Fruit fly (Drosophila melanogaster) whole organism, embryonic: ENCODE measurements around the gene CG45045.

Experiments
- Atf-2 ChIP-seq: fragments of 200-800 bp; sonication (Bioruptor generic); optimal IDR thresholded peaks from 2 replicates; lab custom pipeline; 2016; ENCODE audit warnings: missing biosample characterization, missing genetic modification characterization
- B-H1 ChIP-seq: fragments of 200-800 bp; sonication (Bioruptor generic); IDR thresholded peaks from 3 replicates; pipeline ENCODE4 v1.3.6; 2022; ENCODE audit warnings: missing biosample characterization, missing genetic modification characterization
- BtbVII ChIP-seq: fragments of 200-800 bp; sonication (Bioruptor generic); optimal IDR thresholded peaks from 3 replicates; lab custom pipeline; 2017; ENCODE audit warnings: missing biosample characterization, mild to moderate bottlenecking, missing genetic modification characterization
- C15 ChIP-seq: fragments of 200-800 bp; sonication (Bioruptor generic); IDR thresholded peaks from 3 replicates; pipeline ENCODE4 v1.3.6; 2022; ENCODE audit warnings: missing biosample characterization, missing genetic modification characterization
- CG11723 ChIP-seq: fragments of 200-800 bp; sonication (Bioruptor generic); optimal IDR thresholded peaks from 2 replicates; lab custom pipeline; 2017; ENCODE audit warnings: missing biosample characterization, mild to moderate bottlenecking, missing genetic modification characterization
- CG1233 ChIP-seq: fragments of 200-800 bp; sonication (Bioruptor generic); optimal IDR thresholded peaks from 4 replicates; lab custom pipeline; 2018; ENCODE audit warnings: missing biosample characterization, mild to moderate bottlenecking, missing genetic modification characterization
- CG13123 ChIP-seq: fragments of 200-800 bp; sonication (Bioruptor generic); optimal IDR thresholded peaks from 2 replicates; lab custom pipeline; 2016; ENCODE audit warnings: missing biosample characterization, missing genetic modification characterization
- CG13287 ChIP-seq: fragments of 200-800 bp; sonication (Bioruptor generic); IDR thresholded peaks from 2 replicates; pipeline ENCODE4 v1.3.6; 2022; ENCODE audit warnings: missing biosample characterization, missing genetic modification characterization; ENCODE audit not compliant: partially characterized antibody
- CG13424 ChIP-seq: fragments of 200-800 bp; sonication (Bioruptor generic); optimal IDR thresholded peaks from 2 replicates; lab custom pipeline; 2019; ENCODE audit warnings: missing biosample characterization, mild to moderate bottlenecking, missing genetic modification characterization, moderate library complexity
- CG17186 ChIP-seq: fragments of 200-800 bp; sonication (Bioruptor generic); optimal IDR thresholded peaks from 3 replicates; lab custom pipeline; 2017; ENCODE audit warnings: missing biosample characterization, missing genetic modification reagents, missing genetic modification characterization
- CG17912 ChIP-seq: fragments of 200-800 bp; sonication (Bioruptor generic); optimal IDR thresholded peaks from 2 replicates; lab custom pipeline; 2018; ENCODE audit warnings: missing biosample characterization, mild to moderate bottlenecking, missing genetic modification characterization
- CG18619 ChIP-seq: fragments of 200-800 bp; sonication (Bioruptor generic); optimal IDR thresholded peaks from 3 replicates; lab custom pipeline; 2017; ENCODE audit warnings: missing biosample characterization, mild to moderate bottlenecking, missing genetic modification characterization
- CG3163 ChIP-seq: fragments of 200-800 bp; sonication (Bioruptor generic); optimal IDR thresholded peaks from 3 replicates; lab custom pipeline; 2016; ENCODE audit warnings: missing biosample characterization, missing genetic modification characterization
- CG3281 ChIP-seq: fragments of 200-800 bp; sonication (Bioruptor generic); optimal IDR thresholded peaks from 3 replicates; lab custom pipeline; 2017; ENCODE audit warnings: missing biosample characterization, mild to moderate bottlenecking, missing genetic modification characterization
- CG3407 ChIP-seq: fragments of 200-800 bp; sonication (Bioruptor generic); optimal IDR thresholded peaks from 2 replicates; lab custom pipeline; 2018; ENCODE audit warnings: missing biosample characterization, mild to moderate bottlenecking, missing genetic modification characterization
- CG4424 ChIP-seq: fragments of 200-800 bp; sonication (Bioruptor generic); optimal IDR thresholded peaks from 3 replicates; lab custom pipeline; 2016; ENCODE audit warnings: missing biosample characterization, missing genetic modification characterization
- CG6272 ChIP-seq: fragments of 200-800 bp; sonication (Bioruptor generic); IDR thresholded peaks from 2 replicates; pipeline ENCODE4 v1.3.6; 2022; ENCODE audit warnings: missing biosample characterization, missing genetic modification characterization
- CG7928 ChIP-seq: fragments of 200-800 bp; sonication (Bioruptor generic); optimal IDR thresholded peaks from 2 replicates; lab custom pipeline; 2017; ENCODE audit warnings: missing biosample characterization, mild to moderate bottlenecking, missing genetic modification characterization
- CG7987 ChIP-seq: fragments of 200-800 bp; sonication (Bioruptor generic); optimal IDR thresholded peaks from 2 replicates; lab custom pipeline; 2018; ENCODE audit warnings: missing biosample characterization, mild to moderate bottlenecking, missing genetic modification characterization, moderate library complexity
- CG8765 ChIP-seq: fragments of 200-800 bp; sonication (Bioruptor generic); IDR thresholded peaks from 2 replicates; pipeline ENCODE4 v1.3.6; 2022; ENCODE audit warnings: missing biosample characterization, missing genetic modification characterization
- CG9609 ChIP-seq: fragments of 200-800 bp; sonication (Bioruptor generic); optimal IDR thresholded peaks from 3 replicates; lab custom pipeline; 2016; ENCODE audit warnings: missing biosample characterization, missing genetic modification characterization
- CrebB ChIP-seq: fragments of 200-800 bp; sonication (Bioruptor generic); optimal IDR thresholded peaks from 3 replicates; lab custom pipeline; 2018; ENCODE audit warnings: missing biosample characterization, mild to moderate bottlenecking, missing genetic modification characterization
- D ChIP-seq, 2 experiments: fragments of 200-800 bp in 1 of 2; fragments of >200 bp in 1 of 2; sonication (Bioruptor generic) in 1 of 2; optimal IDR thresholded peaks; 2 replicates in 1 of 2; 3 replicates in 1 of 2; lab custom pipeline; 2017; ENCODE audit warnings: mild to moderate bottlenecking in 1 of 2, missing biosample characterization in 1 of 2, missing genetic modification characterization in 1 of 2, missing genetic modification reagents in 1 of 2
- D19B ChIP-seq: fragments of 200-800 bp; sonication (Bioruptor generic); optimal IDR thresholded peaks from 2 replicates; lab custom pipeline; 2017; ENCODE audit warnings: missing biosample characterization, mild to moderate bottlenecking, missing genetic modification characterization
- Dfd ChIP-seq, 2 experiments: fragments of >200 bp; optimal IDR thresholded peaks; 2 replicates each; lab custom pipeline; 2017; ENCODE audit warnings: missing biosample characterization in 2 of 2, missing genetic modification characterization in 2 of 2
- Fer3 ChIP-seq: fragments of 200-800 bp; sonication (Bioruptor generic); optimal IDR thresholded peaks from 2 replicates; lab custom pipeline; 2018; ENCODE audit warnings: missing biosample characterization, mild to moderate bottlenecking, missing genetic modification characterization, moderate library complexity
- HmgZ ChIP-seq: fragments of 200-800 bp; sonication (Bioruptor generic); optimal IDR thresholded peaks from 2 replicates; lab custom pipeline; 2018; ENCODE audit warnings: missing biosample characterization, mild to moderate bottlenecking, missing genetic modification characterization
- Lhr ChIP-seq: fragments of 200-800 bp; sonication (Bioruptor generic); optimal IDR thresholded peaks from 3 replicates; lab custom pipeline; 2017; ENCODE audit warnings: mild to moderate bottlenecking, missing biosample characterization, missing genetic modification reagents, missing genetic modification characterization
- NC2β ChIP-seq: fragments of 200-800 bp; sonication (Bioruptor generic); optimal IDR thresholded peaks from 2 replicates; lab custom pipeline; 2016; ENCODE audit warnings: missing biosample characterization, missing genetic modification characterization
- NK7.1 ChIP-seq: fragments of 200-800 bp; sonication (Bioruptor generic); optimal IDR thresholded peaks from 3 replicates; lab custom pipeline; 2016; ENCODE audit warnings: missing biosample characterization, missing genetic modification characterization
- Rx ChIP-seq: fragments of 200-800 bp; sonication (Bioruptor generic); IDR thresholded peaks from 2 replicates; pipeline ENCODE4 v1.3.6; 2022; ENCODE audit warnings: missing biosample characterization, missing genetic modification characterization
- Six4 ChIP-seq: fragments of 200-800 bp; sonication (Bioruptor generic); optimal IDR thresholded peaks from 2 replicates; lab custom pipeline; 2016; ENCODE audit warnings: missing biosample characterization, missing genetic modification characterization
- Xbp1 ChIP-seq: fragments of 200-800 bp; sonication (Bioruptor generic); optimal IDR thresholded peaks from 3 replicates; lab custom pipeline; 2016; ENCODE audit warnings: missing biosample characterization, mild to moderate bottlenecking, missing genetic modification characterization
- ab ChIP-seq: fragments of 200-800 bp; sonication (Bioruptor generic); optimal IDR thresholded peaks from 2 replicates; lab custom pipeline; 2016; ENCODE audit warnings: missing biosample characterization, missing genetic modification characterization
- bsh ChIP-seq, 2 experiments: fragments of 200-800 bp; sonication (Bioruptor generic); optimal IDR thresholded peaks; 2 replicates each; lab custom pipeline; 2017 to 2018; ENCODE audit warnings: mild to moderate bottlenecking in 2 of 2, missing biosample characterization in 2 of 2, missing genetic modification characterization in 2 of 2, moderate library complexity in 1 of 2
- btn ChIP-seq: fragments of 200-800 bp; sonication (Bioruptor generic); optimal IDR thresholded peaks from 2 replicates; lab custom pipeline; 2016; ENCODE audit warnings: missing biosample characterization, missing genetic modification characterization
- cwo ChIP-seq: fragments of 200-800 bp; sonication (Bioruptor generic); optimal IDR thresholded peaks from 3 replicates; lab custom pipeline; 2017; ENCODE audit warnings: missing biosample characterization, missing genetic modification characterization, mild to moderate bottlenecking, moderate library complexity, missing genetic modification reagents
- ind ChIP-seq: fragments of 200-800 bp; sonication (Bioruptor generic); optimal IDR thresholded peaks from 3 replicates; lab custom pipeline; 2016; ENCODE audit warnings: missing biosample characterization, missing genetic modification characterization
- lilli ChIP-seq: fragments of 200-800 bp; sonication (Bioruptor generic); optimal IDR thresholded peaks from 3 replicates; lab custom pipeline; 2016; ENCODE audit warnings: missing biosample characterization, missing genetic modification characterization
- pfk ChIP-seq: fragments of 200-800 bp; sonication (Bioruptor generic); optimal IDR thresholded peaks from 2 replicates; lab custom pipeline; 2018; ENCODE audit warnings: missing biosample characterization, mild to moderate bottlenecking, missing genetic modification characterization, moderate library complexity
- pho ChIP-seq: fragments of 200-800 bp; sonication (Bioruptor generic); optimal IDR thresholded peaks from 2 replicates; lab custom pipeline; 2016; ENCODE audit warnings: missing biosample characterization, missing genetic modification characterization
- prd ChIP-seq, 3 experiments: fragments of >200 bp in 2 of 3; fragments of 200-800 bp in 1 of 3; sonication (Bioruptor generic) in 1 of 3; optimal IDR thresholded peaks in 2 of 3; IDR thresholded peaks in 1 of 3; 2 replicates in 2 of 3; 3 replicates in 1 of 3; pipeline versions ENCODE4 v1.3.6 to Lab custom; 2017 to 2022; ENCODE audit warnings: missing biosample characterization in 1 of 3, missing genetic modification characterization in 1 of 3
- row ChIP-seq: fragments of 200-800 bp; sonication (Bioruptor generic); IDR thresholded peaks from 3 replicates; pipeline ENCODE4 v1.3.6; 2022; ENCODE audit warnings: missing biosample characterization, missing genetic modification characterization
- sens-2 ChIP-seq: fragments of 200-800 bp; sonication (Bioruptor generic); IDR thresholded peaks from 2 replicates; pipeline ENCODE4 v1.3.6; 2022; ENCODE audit warnings: missing biosample characterization, missing genetic modification characterization
- seq ChIP-seq: fragments of 200-800 bp; sonication (Bioruptor generic); IDR thresholded peaks from 2 replicates; pipeline ENCODE4 v1.3.6; 2022; ENCODE audit warnings: missing biosample characterization, missing genetic modification characterization
- shn ChIP-seq: fragments of 200-800 bp; sonication (Bioruptor generic); optimal IDR thresholded peaks from 3 replicates; lab custom pipeline; 2016; ENCODE audit warnings: missing biosample characterization, missing genetic modification characterization
- slou ChIP-seq: fragments of 200-800 bp; sonication (Bioruptor generic); optimal IDR thresholded peaks from 3 replicates; lab custom pipeline; 2016; ENCODE audit warnings: missing biosample characterization, missing genetic modification characterization
- stwl ChIP-seq: fragments of 200-800 bp; sonication (Bioruptor generic); optimal IDR thresholded peaks from 3 replicates; lab custom pipeline; 2018; ENCODE audit warnings: missing biosample characterization, mild to moderate bottlenecking, missing genetic modification characterization, moderate library complexity
- twi ChIP-seq: fragments of 200-800 bp; optimal IDR thresholded peaks from 2 replicates; lab custom pipeline; 2019; ENCODE audit warnings: missing biosample characterization, mild to moderate bottlenecking, missing genetic modification characterization, moderate library complexity

CG45045 gene

dm6 chr3R:17680639-17681302, 13.4 kb downstream of the CG45045 start (continued):
- TF ChIP-seq Lhr (GFP tag; lab: Kevin White, UChicago) (no peak), CG7928 (GFP tag; lab: Kevin White, UChicago) (no peak), CG3281 (peak; percentile 32), HmgZ (tag; lab: Kevin White, UChicago) (no peak), sens-2 (GFP tag; lab: Robert Waterston, UW) (no peak), C15 (GFP tag; lab: Robert Waterston, UW) (no peak), BtbVII (GFP tag; lab: Kevin White, UChicago) (no peak), shn (no peak), CG3407 (GFP tag; lab: Kevin White, UChicago) (peak; percentile 1), bsh (GFP tag; optimal IDR thresholded peaks at IDR 0.05; lab: Kevin White, UChicago) (peak in 1 of 2 experiments; percentile 39), Six4 (GFP tag; lab: Kevin White, UChicago) (peak; percentile 46), CG17186 (GFP tag; lab: Kevin White, UChicago) (no peak), seq (no peak), NK7.1 (GFP tag; lab: Kevin White, UChicago) (no peak), twi (tag; lab: Kevin White, UChicago) (no peak), row (GFP tag; lab: Robert Waterston, UW) (peak; percentile 82), D19B (no peak), CG13424 (tag; lab: Kevin White, UChicago) (peak; percentile 57), CG8765 (no peak), slou (GFP tag; lab: Kevin White, UChicago) (no peak), CG7987 (GFP tag; lab: Kevin White, UChicago) (no peak), CG4424 (GFP tag; lab: Kevin White, UChicago) (peak; percentile 72), CrebB (no peak), pfk (no peak), Atf-2 (no peak), B-H1 (GFP tag; lab: Robert Waterston, UW) (0 out of 3 replicates have a peak, but pooled peaks have one; percentile 14), Dfd (GFP tag; optimal IDR thresholded peaks at IDR 0.05; lab: Kevin White, UChicago) (no peak), NC2β (no peak), CG18619 (GFP tag; lab: Kevin White, UChicago) (peak; percentile 39), CG17912 (GFP tag; lab: Kevin White, UChicago) (no peak), btn (GFP tag; lab: Kevin White, UChicago) (no peak), ind (GFP tag; lab: Kevin White, UChicago) (no peak), stwl (tag; lab: Kevin White, UChicago) (no peak), CG9609 (GFP tag; lab: Kevin White, UChicago) (peak; percentile 3), CG11723 (GFP tag; lab: Kevin White, UChicago) (peak; percentile 30), CG13123 (GFP tag; lab: Kevin White, UChicago) (no peak), CG1233 (GFP tag; lab: Kevin White, UChicago) (peak; percentile 34), prd (optimal IDR thresholded peaks at IDR 0.05; lab: Kevin White, UChicago) (no peak), prd (GFP tag; IDR thresholded peaks at IDR 0.05; lab: Robert Waterston, UW) (0 out of 3 replicates have a peak, but pooled peaks have one; percentile 38), cwo (GFP tag; lab: Kevin White, UChicago) (no peak), ab (GFP tag; lab: Kevin White, UChicago) (no peak), Rx (GFP tag; lab: Robert Waterston, UW) (no peak), pho (GFP tag; lab: Kevin White, UChicago) (no peak), D (optimal IDR thresholded peaks at IDR 0.05; lab: Kevin White, UChicago) (no peak), D (GFP tag; optimal IDR thresholded peaks at IDR 0.05; lab: Kevin White, UChicago) (peak; percentile 55), CG13287 (GFP tag; lab: Robert Waterston, UW) (no peak), CG6272 (GFP tag; lab: Robert Waterston, UW) (no peak), Xbp1 (GFP tag; lab: Kevin White, UChicago) (peak; percentile 55), CG3163 (GFP tag; lab: Kevin White, UChicago) (no peak), lilli (GFP tag; lab: Kevin White, UChicago) (peak; percentile 40), Fer3 (tag; lab: Kevin White, UChicago) (no peak)
